Worm (Caenorhabditis elegans) whole organism, L2 larva: ENCODE results near the gene ZK185.3.
A peak's percentile ranks its signal among the peaks of the same experiment; 100 is the strongest.

ENCODE experiments used
- C34F6.9 ChIP-seq: fragments of 150-350 bp; optimal IDR thresholded peaks from 2 replicates; lab custom pipeline; 2014; ENCODE audit warnings: missing biosample characterization, missing genetic modification characterization
- R02D3.7 ChIP-seq: fragments of 150-350 bp; optimal IDR thresholded peaks from 2 replicates; lab custom pipeline; 2014; ENCODE audit warnings: missing biosample characterization, missing genetic modification characterization
- ZK546.5 ChIP-seq: sonication (generic microtip); optimal IDR thresholded peaks from 2 replicates; lab custom pipeline; 2017; ENCODE audit warnings: missing biosample characterization, missing genetic modification characterization
- alr-1 ChIP-seq: fragments of 150-350 bp; optimal IDR thresholded peaks from 2 replicates; lab custom pipeline; 2014; ENCODE audit warnings: missing biosample characterization, missing genetic modification characterization
- aly-2 ChIP-seq: fragments of 150-350 bp; optimal IDR thresholded peaks from 2 replicates; lab custom pipeline; 2014; ENCODE audit warnings: missing biosample characterization, missing genetic modification characterization
- ama-1 ChIP-seq: fragments of 150-350 bp; optimal IDR thresholded peaks from 2 replicates; lab custom pipeline; 2018; ENCODE audit warnings: inconsistent platforms
- blmp-1 ChIP-seq: sonication (generic microtip); optimal IDR thresholded peaks from 2 replicates; lab custom pipeline; 2017; ENCODE audit warnings: missing genetic modification characterization, mild to moderate bottlenecking, missing compliant biosample characterization, antibody characterized with exemption, moderate library complexity; ENCODE audit not compliant: insufficient read depth
- ceh-16 ChIP-seq: fragments of 150-350 bp; optimal IDR thresholded peaks from 2 replicates; lab custom pipeline; 2014; ENCODE audit warnings: missing biosample characterization, missing genetic modification characterization
- crh-2 ChIP-seq: sonication (generic microtip); optimal IDR thresholded peaks from 2 replicates; lab custom pipeline; 2017; ENCODE audit warnings: missing biosample characterization, missing genetic modification characterization
- dmd-4 ChIP-seq: sonication (generic microtip); optimal IDR thresholded peaks from 2 replicates; lab custom pipeline; 2017; ENCODE audit warnings: missing biosample characterization, missing genetic modification characterization
- lin-11 ChIP-seq: fragments of 150-350 bp; sonication (generic microtip); optimal IDR thresholded peaks from 2 replicates; lab custom pipeline; 2014; ENCODE audit warnings: missing biosample characterization, missing genetic modification characterization, inconsistent platforms, mixed read lengths
- lin-13 ChIP-seq: fragments of 150-350 bp; optimal IDR thresholded peaks from 2 replicates; lab custom pipeline; 2014; ENCODE audit warnings: missing biosample characterization, missing genetic modification reagents, missing genetic modification characterization
- lin-39 ChIP-seq: fragments of 150-350 bp; optimal IDR thresholded peaks from 2 replicates; lab custom pipeline; 2014; ENCODE audit warnings: missing biosample characterization, missing genetic modification reagents, missing genetic modification characterization
- mab-5 ChIP-seq: fragments of 150-350 bp; optimal IDR thresholded peaks from 2 replicates; lab custom pipeline; 2014; ENCODE audit warnings: missing biosample characterization, missing genetic modification characterization
- mbf-1 ChIP-seq: sonication (generic microtip); optimal IDR thresholded peaks from 2 replicates; lab custom pipeline; 2017; ENCODE audit warnings: missing biosample characterization, missing genetic modification characterization
- mdl-1 ChIP-seq, 2 experiments: fragments of 150-350 bp in 1 of 2; sonication (generic microtip) in 1 of 2; optimal IDR thresholded peaks; 2 replicates each; lab custom pipeline; 2017; ENCODE audit warnings: missing biosample characterization in 2 of 2, missing genetic modification characterization in 2 of 2
- nhr-10 ChIP-seq: sonication (generic microtip); optimal IDR thresholded peaks from 2 replicates; lab custom pipeline; 2017; ENCODE audit warnings: missing biosample characterization, missing genetic modification characterization
- nhr-12 ChIP-seq: fragments of 150-350 bp; optimal IDR thresholded peaks from 2 replicates; lab custom pipeline; 2014; ENCODE audit warnings: missing biosample characterization, missing genetic modification characterization
- nhr-129 ChIP-seq: fragments of 150-350 bp; optimal IDR thresholded peaks from 2 replicates; lab custom pipeline; 2014; ENCODE audit warnings: missing biosample characterization, missing genetic modification characterization
- nhr-21 ChIP-seq: fragments of 150-350 bp; optimal IDR thresholded peaks from 2 replicates; lab custom pipeline; 2014; ENCODE audit warnings: missing biosample characterization, missing genetic modification characterization
- nhr-23 ChIP-seq: fragments of 150-350 bp; optimal IDR thresholded peaks from 2 replicates; lab custom pipeline; 2014; ENCODE audit warnings: missing biosample characterization, missing genetic modification reagents, missing genetic modification characterization
- nhr-237 ChIP-seq: fragments of 150-350 bp; optimal IDR thresholded peaks from 2 replicates; lab custom pipeline; 2014; ENCODE audit warnings: missing biosample characterization, missing genetic modification characterization
- nhr-77 ChIP-seq: fragments of 150-350 bp; optimal IDR thresholded peaks from 2 replicates; lab custom pipeline; 2014; ENCODE audit warnings: missing biosample characterization, missing genetic modification characterization
- peb-1 ChIP-seq: fragments of 150-350 bp; optimal IDR thresholded peaks from 2 replicates; lab custom pipeline; 2014; ENCODE audit warnings: missing biosample characterization, missing genetic modification characterization
- sem-4 ChIP-seq: fragments of 150-350 bp; optimal IDR thresholded peaks from 2 replicates; lab custom pipeline; 2014; ENCODE audit warnings: missing biosample characterization, missing genetic modification reagents, missing genetic modification characterization
- sma-3 ChIP-seq: sonication (generic microtip); optimal IDR thresholded peaks from 2 replicates; lab custom pipeline; 2016; ENCODE audit warnings: missing genetic modification reagents, missing genetic modification characterization, missing compliant biosample characterization
- sma-9 ChIP-seq, 2 experiments: fragments of 150-350 bp in 1 of 2; sonication (generic microtip) in 1 of 2; optimal IDR thresholded peaks; 2 replicates each; lab custom pipeline; 2014 to 2016; ENCODE audit warnings: missing genetic modification characterization in 2 of 2, mild to moderate bottlenecking in 1 of 2, missing biosample characterization in 1 of 2, missing compliant biosample characterization in 1 of 2, missing genetic modification reagents in 1 of 2, moderate library complexity in 1 of 2
- snpc-4 ChIP-seq: fragments of 150-350 bp; optimal IDR thresholded peaks from 2 replicates; lab custom pipeline; 2014; ENCODE audit warnings: missing biosample characterization, missing genetic modification characterization
- unc-55 ChIP-seq: fragments of 150-350 bp; sonication (generic microtip); optimal IDR thresholded peaks from 3 replicates; lab custom pipeline; 2014; ENCODE audit warnings: missing biosample characterization, missing genetic modification reagents, missing genetic modification characterization
- unc-62 ChIP-seq: fragments of 150-350 bp; optimal IDR thresholded peaks from 2 replicates; lab custom pipeline; 2014; ENCODE audit warnings: missing biosample characterization, missing genetic modification reagents, missing genetic modification characterization
- ztf-1 ChIP-seq: fragments of 200-800 bp; sonication (Bioruptor generic); conservative IDR thresholded peaks from 2 replicates; pipeline ENCODE4 v1.3.6; 2022; ENCODE audit warnings: missing genetic modification characterization, missing compliant biosample characterization
- ztf-11 ChIP-seq: sonication (generic microtip); optimal IDR thresholded peaks from 2 replicates; lab custom pipeline; 2017; ENCODE audit warnings: missing biosample characterization, missing genetic modification characterization

The ZK185.3 gene

DNA sequence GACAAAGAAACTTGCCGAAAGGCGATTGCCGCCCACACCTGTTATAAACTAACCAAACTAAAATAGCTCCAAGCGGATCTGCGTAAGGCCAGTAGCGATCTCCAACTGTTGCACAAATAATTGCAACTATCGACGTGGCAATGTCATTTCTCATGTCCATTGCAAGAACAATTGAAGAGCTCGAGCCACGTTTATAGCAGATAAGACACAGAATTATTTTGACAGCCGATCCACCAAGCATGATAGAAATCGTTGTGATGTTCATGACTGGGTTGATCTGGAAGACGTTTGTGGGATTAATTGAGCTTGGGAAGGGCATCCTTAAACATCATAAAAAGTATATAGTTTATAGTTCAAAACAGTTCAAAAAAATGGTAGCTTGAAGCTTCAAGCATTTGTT, 12.7 kb upstream of the ZK185.3 start:
- no peak for TF ChIP-seq sma-3
- no peak for TF ChIP-seq unc-55 (GFP tag; lab: Kevin White, UChicago)
- TF ChIP-seq lin-11 = no peak
- no peak for TF ChIP-seq blmp-1 (tag; lab: Kevin White, UChicago)
- TF ChIP-seq sem-4 (tag; lab: Kevin White, UChicago) = no peak
- no peak for TF ChIP-seq C34F6.9 (tag; lab: Kevin White, UChicago)
- no peak for TF ChIP-seq mbf-1 (tag; lab: Kevin White, UChicago)
- no peak for TF ChIP-seq crh-2 (tag; lab: Kevin White, UChicago)
- TF ChIP-seq mab-5 (tag; lab: Kevin White, UChicago) = no peak
- TF ChIP-seq aly-2 (tag; lab: Kevin White, UChicago) = no peak
- TF ChIP-seq ztf-1 (GFP tag; lab: Robert Waterston, UW) = no peak
- no peak for TF ChIP-seq ama-1 (lab: Kevin White, UChicago)
- no peak for TF ChIP-seq peb-1 (tag; lab: Kevin White, UChicago)
- no peak for TF ChIP-seq nhr-21 (tag; lab: Kevin White, UChicago)
- TF ChIP-seq mdl-1 (tag; optimal IDR thresholded peaks at IDR 0.05; lab: Kevin White, UChicago) = no peak
- TF ChIP-seq dmd-4 = no peak

DNA sequence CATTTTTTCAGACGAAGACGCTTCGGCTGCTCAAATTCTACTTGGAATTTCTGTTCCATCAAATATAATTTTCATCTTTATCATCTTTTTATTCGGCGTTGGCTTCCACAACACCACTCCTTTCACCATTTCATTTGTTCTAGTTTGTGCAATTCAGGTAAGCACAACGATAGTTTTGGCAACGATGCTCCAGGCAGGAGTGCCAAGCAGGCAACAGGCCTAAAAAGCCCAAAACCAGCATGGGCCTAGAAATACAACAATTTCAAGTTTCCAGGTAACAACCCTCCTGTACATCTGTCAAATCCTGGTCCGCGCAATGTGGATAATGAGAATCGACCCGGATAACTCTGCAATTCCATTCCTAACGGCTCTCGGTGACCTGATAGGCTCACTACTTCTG, 11.0 kb upstream of the ZK185.3 start:
- TF ChIP-seq C34F6.9 (tag; lab: Kevin White, UChicago) (no peak), nhr-77 (tag; lab: Kevin White, UChicago) (no peak), ZK546.5 (tag; lab: Kevin White, UChicago) (no peak), R02D3.7 (tag; lab: Kevin White, UChicago) (no peak), ztf-11 (no peak)

DNA sequence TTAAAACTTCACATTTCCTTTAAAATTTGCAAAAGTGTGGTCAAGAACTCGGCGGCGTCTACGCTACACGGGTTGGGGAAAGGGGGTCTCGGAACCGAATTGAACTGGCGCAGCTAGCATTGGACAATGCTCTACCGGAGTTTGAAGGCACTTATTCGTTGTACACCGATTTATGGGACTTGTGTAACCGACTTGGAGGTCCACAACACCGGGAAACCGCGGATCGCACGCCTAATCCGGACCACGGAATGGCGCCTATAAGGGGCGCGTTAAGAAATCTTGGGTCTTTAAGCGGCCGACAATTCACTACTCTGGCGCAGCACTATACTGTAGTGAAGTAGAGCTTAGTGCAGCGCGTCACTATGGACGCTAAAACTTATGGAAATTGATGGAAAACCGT, 8.4 kb upstream of the ZK185.3 start:
- no peak for TF ChIP-seq nhr-23 (tag; lab: Kevin White, UChicago)
- TF ChIP-seq nhr-12 (tag; lab: Kevin White, UChicago) = no peak
- TF ChIP-seq lin-39 (tag; lab: Kevin White, UChicago) = no peak
- peak; percentile 86 for TF ChIP-seq snpc-4

DNA sequence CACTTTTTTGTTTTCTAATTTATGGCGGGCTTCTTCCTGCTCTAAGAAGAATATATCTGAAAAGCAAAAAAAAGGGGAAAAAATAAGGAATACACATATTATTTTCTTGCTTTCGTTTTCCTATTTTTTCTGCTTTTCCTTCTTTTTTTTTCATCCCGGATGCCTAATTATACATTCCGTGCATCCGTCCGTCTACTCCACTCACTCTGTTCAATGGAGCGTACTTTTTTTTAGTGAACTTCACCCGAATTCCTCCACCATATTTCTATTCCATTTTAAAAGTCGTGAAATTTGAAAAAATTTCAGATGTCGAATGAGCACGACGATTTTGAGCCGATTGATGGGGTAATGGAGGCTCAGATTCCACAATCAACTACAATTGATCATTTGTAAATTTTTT, 6.0 kb upstream of the ZK185.3 start, which contains the start of gene ZK185.2:
Gene ZK185.2, plus strand, starts transcription at position 301 of the 400 bp plus-strand sequence.
- TF ChIP-seq nhr-237 (tag; lab: Kevin White, UChicago) (no peak), ZK546.5 (tag; lab: Kevin White, UChicago) (no peak), ceh-16 (tag; lab: Kevin White, UChicago) (no peak), C34F6.9 (tag; lab: Kevin White, UChicago) (no peak), peb-1 (tag; lab: Kevin White, UChicago) (no peak), sma-3 (no peak)
- TF ChIP-seq, all 48 proteins: peak for 0

DNA sequence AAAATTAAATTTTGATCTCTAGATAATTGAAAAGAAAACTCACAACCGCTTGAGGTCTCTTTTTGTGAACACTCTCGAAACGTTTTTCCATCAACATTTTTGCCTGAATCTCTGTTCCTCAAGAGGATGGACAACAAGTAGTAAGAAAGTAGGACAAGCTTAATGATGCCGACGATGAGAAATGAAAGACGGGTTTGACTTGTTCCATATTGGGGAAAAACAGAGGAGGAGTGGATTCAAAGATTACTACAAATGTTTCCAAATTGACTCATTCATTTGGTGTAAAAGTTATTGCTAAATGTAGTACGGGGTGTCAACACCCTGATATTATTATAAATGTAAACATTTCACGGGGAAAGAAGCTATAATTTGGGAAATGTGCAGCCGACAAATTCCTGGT, 2.8 kb upstream of the ZK185.3 start, which contains the start of gene ZK185.4:
Gene ZK185.4, minus strand, starts transcription at position 101 of the 400 bp plus-strand sequence.
- TF ChIP-seq nhr-12 (tag; lab: Kevin White, UChicago) = no peak
- no peak for TF ChIP-seq R02D3.7 (tag; lab: Kevin White, UChicago)
- TF ChIP-seq alr-1 (tag; lab: Kevin White, UChicago) = no peak
- TF ChIP-seq unc-62 (GFP tag; lab: Kevin White, UChicago) = no peak
- no peak for TF ChIP-seq lin-11
- no peak for TF ChIP-seq peb-1 (tag; lab: Kevin White, UChicago)
- no peak for TF ChIP-seq nhr-77 (tag; lab: Kevin White, UChicago)
- TF ChIP-seq nhr-129 (tag; lab: Kevin White, UChicago) = no peak
- no peak for TF ChIP-seq sma-9 (GFP tag; optimal IDR thresholded peaks at IDR 0.05; lab: Kevin White, UChicago)
- TF ChIP-seq sma-9 (tag; optimal IDR thresholded peaks at IDR 0.05; lab: Kevin White, UChicago) = no peak
- no peak for TF ChIP-seq ama-1 (lab: Kevin White, UChicago)

- no peak for TF ChIP-seq mab-5 (tag; lab: Kevin White, UChicago)
- TF ChIP-seq nhr-10 (tag; lab: Kevin White, UChicago) = no peak
- no peak for TF ChIP-seq lin-13 (GFP tag; lab: Kevin White, UChicago)
- TF ChIP-seq, all 48 proteins: peak for 0
Measured at ce11 chrIV:4526724-4527123, 3.5 kb downstream of the ZK185.3 start.
